Fruit fly (Drosophila melanogaster): ENCODE data around the gene YL-1.

YL-1 gene

dm6 chr2L:11004674-11005045, 34.4 kb downstream of the YL-1 start, which contains the start of gene Nup154 (continued):
- no peak for TF ChIP-seq E2f1 (GFP tag; IDR thresholded peaks at IDR 0.05)
- TF ChIP-seq sens (GFP tag), result peak; percentile 31
- TF ChIP-seq CG13775 (GFP tag; optimal IDR thresholded peaks at IDR 0.05), result no peak
- 0 out of 2 replicates have a peak, but pooled peaks have one; percentile 26 for TF ChIP-seq hbn (GFP tag; IDR thresholded peaks at IDR 0.05; ENCODE audit: partially characterized antibody)
- no peak for TF ChIP-seq CG2875 (GFP tag; optimal IDR thresholded peaks at IDR 0.05)
- TF ChIP-seq CG6791 (GFP tag; IDR thresholded peaks at IDR 0.05; ENCODE audit: partially characterized antibody), result no peak
- no peak for TF ChIP-seq lbe (GFP tag; optimal IDR thresholded peaks at IDR 0.05)
- no peak for TF ChIP-seq lov (optimal IDR thresholded peaks at IDR 0.05)
- no peak for TF ChIP-seq lov (GFP tag; IDR thresholded peaks at IDR 0.05)
- TF ChIP-seq aop (GFP tag; IDR thresholded peaks at IDR 0.05), result no peak
- no peak for TF ChIP-seq Sin3A (optimal IDR thresholded peaks at IDR 0.05)
- peak; percentile 33 for TF ChIP-seq Dp (GFP tag; optimal IDR thresholded peaks at IDR 0.05)
- no peak for TF ChIP-seq tio (GFP tag; optimal IDR thresholded peaks at IDR 0.05)
- no peak for TF ChIP-seq CG17385 (GFP tag; optimal IDR thresholded peaks at IDR 0.05)
- TF ChIP-seq CG14014 (GFP tag; IDR thresholded peaks at IDR 0.05), result no peak

DNA sequence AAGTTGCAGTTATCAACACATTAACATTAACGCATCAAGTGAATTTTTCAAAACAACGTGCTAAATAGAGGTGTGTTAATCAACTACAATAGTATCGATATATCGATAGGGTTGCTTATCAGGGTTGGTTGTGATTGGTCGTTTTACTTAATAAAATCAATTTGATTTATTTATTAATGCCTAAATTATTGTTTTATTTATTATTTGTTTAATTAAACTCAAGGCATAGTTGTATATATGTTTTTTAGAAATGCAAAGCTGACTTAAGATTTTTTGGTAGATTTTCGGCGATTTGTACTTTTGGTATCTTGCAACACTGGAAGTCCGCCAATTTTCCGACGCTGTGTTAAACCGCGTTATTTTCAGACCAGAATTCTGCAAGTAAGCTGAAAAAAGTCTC, 40.8 kb downstream of the YL-1 start, which contains the start of the genes Art8 and dUTPase:
Art8 (minus strand) TSS at position 88 of the 400 bp plus-strand sequence.
dUTPase (plus strand) TSS at position 314 of the 400 bp plus-strand sequence.
- TF ChIP-seq Rfx (GFP tag; IDR thresholded peaks at IDR 0.05) (peak; percentile 71), CG10267 (tag; optimal IDR thresholded peaks at IDR 0.05) (peak; percentile 99), chinmo (GFP tag; IDR thresholded peaks at IDR 0.05; ENCODE audit: partially characterized antibody) (0 out of 4 replicates have a peak, but pooled peaks have one; percentile 32), H15 (GFP tag; IDR thresholded peaks at IDR 0.05) (peak; percentile 35; the same call in 1 of the 3 replicates), Elba2 (GFP tag; optimal IDR thresholded peaks at IDR 0.05) (peak; percentile 44), CG13894 (tag; optimal IDR thresholded peaks at IDR 0.05) (no peak), exex (tag; optimal IDR thresholded peaks at IDR 0.05) (peak; percentile 45), ftz-f1 (GFP tag; optimal IDR thresholded peaks at IDR 0.05) (no peak), D (optimal IDR thresholded peaks at IDR 0.05) (no peak), D (GFP tag; optimal IDR thresholded peaks at IDR 0.05) (no peak), fd64A (GFP tag; optimal IDR thresholded peaks at IDR 0.05) (no peak), CG14441 (GFP tag; IDR thresholded peaks at IDR 0.05) (peak; percentile 48), Poxn (GFP tag; IDR thresholded peaks at IDR 0.05) (no peak), eyg (GFP tag; optimal IDR thresholded peaks at IDR 0.05) (no peak), nom (GFP tag; optimal IDR thresholded peaks at IDR 0.05) (no peak), chm (GFP tag; IDR thresholded peaks at IDR 0.05) (no peak), crol (GFP tag; IDR thresholded peaks at IDR 0.05) (no peak), Vsx1 (GFP tag; optimal IDR thresholded peaks at IDR 0.05) (no peak), pros (GFP tag; optimal IDR thresholded peaks at IDR 0.05) (no peak), CG2889 (GFP tag; IDR thresholded peaks at IDR 0.05) (0 out of 3 replicates have a peak, but pooled peaks have one; percentile 46), pho (GFP tag; optimal IDR thresholded peaks at IDR 0.05) (peak; percentile 34), chif (GFP tag; optimal IDR thresholded peaks at IDR 0.05) (peak in 1 of 2 experiments; percentile 27), CG17186 (GFP tag; optimal IDR thresholded peaks at IDR 0.05) (peak; percentile 51), jumu (GFP tag; optimal IDR thresholded peaks at IDR 0.05) (no peak), HmgD (GFP tag; optimal IDR thresholded peaks at IDR 0.05) (no peak), BEAF-32 (GFP tag; optimal IDR thresholded peaks at IDR 0.05) (peak; percentile 92), CG8478 (optimal IDR thresholded peaks at IDR 0.05) (no peak), CG3726 (GFP tag; IDR thresholded peaks at IDR 0.05) (no peak), CG10209 (GFP tag; optimal IDR thresholded peaks at IDR 0.05) (peak; percentile 66), cas (GFP tag; IDR thresholded peaks at IDR 0.05) (peak; percentile 58; the same call in 1 of the 2 replicates), CG7745 (tag; optimal IDR thresholded peaks at IDR 0.05) (no peak), Tbp (GFP tag; optimal IDR thresholded peaks at IDR 0.05) (no peak), CG34422 (GFP tag; IDR thresholded peaks at IDR 0.05) (peak; percentile 67; the same call in 2 of the 3 replicates), slou (GFP tag; optimal IDR thresholded peaks at IDR 0.05) (peak; percentile 69), fd102C (GFP tag; optimal IDR thresholded peaks at IDR 0.05) (no peak), CG13424 (tag; optimal IDR thresholded peaks at IDR 0.05) (peak; percentile 76), Opbp (GFP tag; IDR thresholded peaks at IDR 0.05; ENCODE audit: partially characterized antibody) (peak; percentile 81)
